Worm (Caenorhabditis elegans): Measurements from ENCODE around the gene T24H10.4.

Gene T24H10.4

DNA sequence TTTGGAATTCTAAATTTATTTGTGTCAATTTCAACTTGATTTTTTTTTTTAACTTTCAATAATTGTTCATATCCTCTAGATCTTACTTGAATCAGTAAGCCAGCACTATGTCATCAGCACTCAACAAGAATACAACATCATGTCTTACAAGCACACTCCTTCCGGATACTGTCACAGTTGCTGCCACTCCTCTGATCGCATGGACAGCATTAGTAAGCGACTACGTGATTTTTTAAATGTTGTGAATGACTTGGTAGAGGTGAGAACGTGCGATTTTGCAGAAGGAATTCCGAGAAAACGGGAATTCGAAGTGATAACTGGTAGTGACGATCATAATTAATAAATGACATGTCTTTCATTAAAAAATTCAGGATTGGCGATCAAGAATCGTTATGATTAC lies 48.7 kb downstream of the T24H10.4 start, which contains the start of gene oac-54:
Gene oac-54 (plus strand): TSS at position 83 of the 400 bp plus-strand sequence.
- TF ChIP-seq mab-5 (tag; optimal IDR thresholded peaks at IDR 0.05) (no peak), ztf-11 (tag; optimal IDR thresholded peaks at IDR 0.05) (no peak)

DNA sequence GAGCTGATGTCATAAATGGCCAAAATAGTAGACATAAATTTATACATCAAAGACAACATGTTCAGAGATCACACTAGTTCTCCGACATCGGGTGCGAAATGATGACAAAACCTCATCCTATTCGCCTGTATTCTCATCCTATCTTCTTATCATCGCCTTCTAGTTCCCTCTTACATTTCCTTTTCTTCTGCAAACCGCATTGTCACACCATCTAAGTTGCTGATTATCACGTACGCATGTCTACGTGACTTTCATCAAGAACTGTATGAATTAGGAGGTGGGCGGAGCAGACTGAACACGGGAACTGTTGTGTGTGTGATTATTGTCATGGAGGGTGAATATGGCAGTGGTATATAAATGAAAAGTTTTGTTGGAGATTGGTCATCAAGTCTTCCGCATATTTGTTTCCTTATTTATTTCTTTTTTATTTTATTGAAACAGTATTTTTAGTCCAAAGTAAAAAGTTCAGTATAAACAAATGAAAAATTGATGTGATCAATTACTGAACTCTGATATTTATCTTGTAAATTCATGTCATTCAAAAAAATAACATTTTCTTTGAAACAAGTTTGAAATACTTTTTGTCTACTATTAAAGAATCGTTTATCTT lies 51.0 kb downstream of the T24H10.4 start:
- TF ChIP-seq ztf-11 (tag; optimal IDR thresholded peaks at IDR 0.05) = no peak
- peak; percentile 52 for TF ChIP-seq nhr-129 (tag; optimal IDR thresholded peaks at IDR 0.05)
- peak; percentile 89 for TF ChIP-seq nhr-21 (tag; optimal IDR thresholded peaks at IDR 0.05)
- no peak for TF ChIP-seq nhr-77 (tag; optimal IDR thresholded peaks at IDR 0.05)
- TF ChIP-seq fos-1 (tag; optimal IDR thresholded peaks at IDR 0.05) = peak; percentile 72
- peak; percentile 26 for TF ChIP-seq nhr-25 (tag; optimal IDR thresholded peaks at IDR 0.05)
- peak; percentile 72 for TF ChIP-seq skn-1 (tag; optimal IDR thresholded peaks at IDR 0.05)
- TF ChIP-seq F13H6.1 (tag; optimal IDR thresholded peaks at IDR 0.05) = no peak
- TF ChIP-seq crh-2 (tag; optimal IDR thresholded peaks at IDR 0.05) = peak; percentile 4
- no peak for TF ChIP-seq sem-4 (tag; optimal IDR thresholded peaks at IDR 0.05)
- TF ChIP-seq ztf-1 (GFP tag; conservative IDR thresholded peaks at IDR 0.05) = no peak
- TF ChIP-seq sma-3 (GFP tag; optimal IDR thresholded peaks at IDR 0.05) = peak; percentile 85
- peak; percentile 38 for TF ChIP-seq gmeb-1 (tag; optimal IDR thresholded peaks at IDR 0.05)
- TF ChIP-seq blmp-1 (tag; optimal IDR thresholded peaks at IDR 0.05; ENCODE audit: insufficient read depth) = peak; percentile 40
- TF ChIP-seq lsy-2 (tag; optimal IDR thresholded peaks at IDR 0.05) = no peak
- peak; percentile 90 for TF ChIP-seq sma-9 (GFP tag; optimal IDR thresholded peaks at IDR 0.05)
- no peak for TF ChIP-seq sma-9 (tag; optimal IDR thresholded peaks at IDR 0.05)
